Worm (Caenorhabditis elegans) whole organism, L2 larva: Measurements from ENCODE around the gene F47G9.4.

Source experiments
- elt-1 ChIP-seq: fragments of 150-350 bp; optimal IDR thresholded peaks from 2 replicates; lab custom pipeline; 2014; ENCODE audit warnings: missing biosample characterization, missing genetic modification characterization
- gmeb-1 ChIP-seq: fragments of 150-350 bp; optimal IDR thresholded peaks from 2 replicates; lab custom pipeline; 2014; ENCODE audit warnings: missing biosample characterization, missing genetic modification characterization
- lin-39 ChIP-seq: fragments of 150-350 bp; optimal IDR thresholded peaks from 2 replicates; lab custom pipeline; 2014; ENCODE audit warnings: missing biosample characterization, missing genetic modification reagents, missing genetic modification characterization
- mab-5 ChIP-seq: fragments of 150-350 bp; optimal IDR thresholded peaks from 2 replicates; lab custom pipeline; 2014; ENCODE audit warnings: missing biosample characterization, missing genetic modification characterization
- mdl-1 ChIP-seq, 2 experiments: fragments of 150-350 bp in 1 of 2; sonication (generic microtip) in 1 of 2; optimal IDR thresholded peaks; 2 replicates each; lab custom pipeline; 2017; ENCODE audit warnings: missing biosample characterization in 2 of 2, missing genetic modification characterization in 2 of 2
- nhr-21 ChIP-seq: fragments of 150-350 bp; optimal IDR thresholded peaks from 2 replicates; lab custom pipeline; 2014; ENCODE audit warnings: missing biosample characterization, missing genetic modification characterization
- nhr-25 ChIP-seq: fragments of 150-350 bp; sonication (generic microtip); optimal IDR thresholded peaks from 3 replicates; lab custom pipeline; 2014; ENCODE audit warnings: missing biosample characterization, missing genetic modification characterization
- unc-39 ChIP-seq: fragments of 150-350 bp; optimal IDR thresholded peaks from 2 replicates; lab custom pipeline; 2014; ENCODE audit warnings: missing biosample characterization, missing genetic modification characterization
- ztf-4 ChIP-seq: fragments of 150-350 bp; optimal IDR thresholded peaks from 2 replicates; lab custom pipeline; 2014; ENCODE audit warnings: missing biosample characterization, missing genetic modification characterization

DNA sequence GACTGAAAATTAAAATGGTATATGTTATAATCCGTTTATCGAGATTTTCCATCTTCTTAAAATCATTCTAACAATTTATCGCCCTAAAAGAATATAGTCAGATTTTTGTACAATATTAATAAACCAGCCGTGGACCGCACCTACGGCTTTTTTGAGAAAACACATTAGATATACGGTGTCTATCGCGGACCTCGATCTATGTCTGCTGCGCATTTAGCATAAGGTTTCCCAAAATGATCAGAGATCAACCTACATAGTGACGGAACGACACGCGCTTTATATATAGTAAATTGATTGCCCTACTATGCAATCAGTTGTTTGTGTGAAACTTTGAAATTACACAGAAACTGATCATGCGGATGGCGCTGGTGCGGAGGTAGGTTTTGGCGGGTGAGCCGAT, 28.9 kb downstream of the F47G9.4 start:
- no peak for TF ChIP-seq mab-5 (tag; lab: Kevin White, UChicago)
- TF ChIP-seq gmeb-1: no peak
- no peak for TF ChIP-seq nhr-25
- no peak for TF ChIP-seq nhr-21 (tag; lab: Kevin White, UChicago)
- TF ChIP-seq lin-39: no peak
- TF ChIP-seq ztf-4 (tag; lab: Kevin White, UChicago): no peak
- TF ChIP-seq unc-39 (tag; lab: Kevin White, UChicago): no peak
- TF ChIP-seq mdl-1 (tag; optimal IDR thresholded peaks at IDR 0.05; lab: Kevin White, UChicago): no peak
- TF ChIP-seq elt-1 (tag; lab: Kevin White, UChicago): no peak
